Worm (Caenorhabditis elegans) whole organism, L1 larva: ENCODE results near the gene ogt-1.

Experiments used
- aha-1 ChIP-seq: fragments of 150-350 bp; optimal IDR thresholded peaks from 2 replicates; lab custom pipeline; 2014; ENCODE audit warnings: missing biosample characterization, missing genetic modification characterization
- aly-2 ChIP-seq: fragments of 150-350 bp; optimal IDR thresholded peaks from 2 replicates; lab custom pipeline; 2014; ENCODE audit warnings: missing biosample characterization, missing genetic modification characterization
- ama-1 ChIP-seq: fragments of 150-350 bp; optimal IDR thresholded peaks from 2 replicates; lab custom pipeline; 2014
- ceh-63 ChIP-seq: fragments of 200-800 bp; sonication (Bioruptor generic); optimal IDR thresholded peaks from 2 replicates; lab custom pipeline; 2018; ENCODE audit warnings: mild to moderate bottlenecking, missing genetic modification characterization, missing compliant biosample characterization
- ceh-8 ChIP-seq: fragments of 200-800 bp; sonication (Bioruptor generic); optimal IDR thresholded peaks from 2 replicates; lab custom pipeline; 2018; ENCODE audit warnings: mild to moderate bottlenecking, missing genetic modification characterization, moderate library complexity, missing compliant biosample characterization
- ceh-82 ChIP-seq, 3 experiments: fragments of 150-350 bp in 1 of 3; sonication (generic microtip) in 2 of 3; optimal IDR thresholded peaks; 2 replicates each; lab custom pipeline; 2014 to 2017; ENCODE audit warnings: missing biosample characterization in 3 of 3, missing genetic modification characterization in 3 of 3
- ceh-88 ChIP-seq: fragments of 200-800 bp; sonication (Bioruptor generic); IDR thresholded peaks from 2 replicates; pipeline ENCODE4 v1.3.6; 2022; ENCODE audit warnings: missing genetic modification characterization, missing compliant biosample characterization
- ces-1 ChIP-seq: fragments of 150-350 bp; optimal IDR thresholded peaks from 2 replicates; lab custom pipeline; 2014; ENCODE audit warnings: missing biosample characterization, missing genetic modification reagents, missing genetic modification characterization
- dpl-1 ChIP-seq, 3 experiments: fragments of 150-350 bp in 2 of 3; sonication (generic microtip) in 1 of 3; optimal IDR thresholded peaks; 2 replicates each; lab custom pipeline; 2014 to 2017; ENCODE audit warnings: missing biosample characterization in 3 of 3, missing genetic modification characterization in 3 of 3, missing genetic modification reagents in 3 of 3
- dsc-1 ChIP-seq: sonication (generic microtip); optimal IDR thresholded peaks from 2 replicates; lab custom pipeline; 2016; ENCODE audit warnings: mild to moderate bottlenecking, missing genetic modification characterization, missing compliant biosample characterization
- efl-1 ChIP-seq, 4 experiments: fragments of 150-350 bp; optimal IDR thresholded peaks in 3 of 4; peaks in 1 of 4; 1 replicate in 1 of 4; 2 replicates in 3 of 4; lab custom pipeline; 2014; ENCODE audit warnings: missing biosample characterization in 2 of 4, missing genetic modification characterization in 2 of 4, missing genetic modification reagents in 2 of 4
- efl-3 ChIP-seq: fragments of 200-800 bp; sonication (Bioruptor generic); optimal IDR thresholded peaks from 2 replicates; lab custom pipeline; 2018; ENCODE audit warnings: mild to moderate bottlenecking, missing genetic modification characterization, missing compliant biosample characterization
- egl-27 ChIP-seq, 2 experiments: fragments of 150-350 bp in 1 of 2; sonication (generic microtip); optimal IDR thresholded peaks; 3 replicates each; lab custom pipeline; 2017 to 2018; ENCODE audit warnings: missing biosample characterization in 2 of 2, missing genetic modification characterization in 2 of 2, missing genetic modification reagents in 2 of 2
- elt-2 ChIP-seq: sonication (generic microtip); optimal IDR thresholded peaks from 2 replicates; lab custom pipeline; 2016; ENCODE audit warnings: missing genetic modification characterization, mild to moderate bottlenecking, inconsistent platforms, missing compliant biosample characterization, missing genetic modification reagents
- elt-3 ChIP-seq, 6 experiments: fragments of 150-350 bp in 1 of 6; sonication (generic microtip); optimal IDR thresholded peaks; 2 replicates each; lab custom pipeline; 2017 to 2018; ENCODE audit warnings: missing biosample characterization in 6 of 6, missing genetic modification characterization in 6 of 6, inconsistent platforms in 1 of 6
- ets-5 ChIP-seq: fragments of 200-800 bp; sonication (Bioruptor generic); IDR thresholded peaks from 2 replicates; pipeline ENCODE4 v1.3.6; 2022; ENCODE audit warnings: missing genetic modification characterization, missing compliant biosample characterization
- fkh-8 ChIP-seq: sonication (generic microtip); optimal IDR thresholded peaks from 2 replicates; lab custom pipeline; 2016; ENCODE audit warnings: mild to moderate bottlenecking, missing genetic modification characterization, missing compliant biosample characterization
- hlh-17 ChIP-seq: fragments of 200-800 bp; sonication (Bioruptor generic); optimal IDR thresholded peaks from 2 replicates; lab custom pipeline; 2018; ENCODE audit warnings: missing genetic modification characterization, mild to moderate bottlenecking, missing compliant biosample characterization, moderate library complexity, borderline replicate concordance
- hlh-4 ChIP-seq: sonication (generic microtip); optimal IDR thresholded peaks from 2 replicates; lab custom pipeline; 2016; ENCODE audit warnings: mild to moderate bottlenecking, missing genetic modification characterization, missing compliant biosample characterization
- hpl-2 ChIP-seq: fragments of 150-350 bp; optimal IDR thresholded peaks from 2 replicates; lab custom pipeline; 2014; ENCODE audit warnings: missing biosample characterization, missing genetic modification reagents, missing genetic modification characterization
- irx-1 ChIP-seq: sonication (generic microtip); optimal IDR thresholded peaks from 2 replicates; lab custom pipeline; 2016; ENCODE audit warnings: missing genetic modification characterization, missing compliant biosample characterization
- isw-1 ChIP-seq: fragments of 200-800 bp; sonication (Bioruptor generic); IDR thresholded peaks from 2 replicates; pipeline ENCODE4 v1.3.6; 2022; ENCODE audit warnings: missing genetic modification characterization, missing compliant biosample characterization
- lin-15B ChIP-seq: fragments of 150-350 bp; sonication (generic microtip); optimal IDR thresholded peaks from 3 replicates; lab custom pipeline; 2014; ENCODE audit warnings: missing biosample characterization, missing genetic modification characterization
- lin-35 ChIP-seq, 2 experiments: fragments of 150-350 bp; optimal IDR thresholded peaks; 2 replicates each; lab custom pipeline; 2014; ENCODE audit warnings: missing biosample characterization in 2 of 2, missing genetic modification characterization in 2 of 2, missing genetic modification reagents in 2 of 2
- lin-39 ChIP-seq: fragments of 150-350 bp; optimal IDR thresholded peaks from 2 replicates; lab custom pipeline; 2014; ENCODE audit warnings: missing biosample characterization, missing genetic modification reagents, missing genetic modification characterization
- mdl-1 ChIP-seq, 2 experiments: fragments of 150-350 bp; optimal IDR thresholded peaks; 2 replicates each; lab custom pipeline; 2014 to 2017; ENCODE audit warnings: missing biosample characterization in 2 of 2, missing genetic modification characterization in 2 of 2, inconsistent platforms in 1 of 2
- nhr-12 ChIP-seq: sonication (generic microtip); optimal IDR thresholded peaks from 2 replicates; lab custom pipeline; 2017; ENCODE audit warnings: missing biosample characterization, missing genetic modification characterization
- nhr-20 ChIP-seq: sonication (generic microtip); optimal IDR thresholded peaks from 2 replicates; lab custom pipeline; 2016; ENCODE audit warnings: mild to moderate bottlenecking, missing genetic modification characterization, missing compliant biosample characterization
- nhr-77 ChIP-seq: fragments of 150-350 bp; optimal IDR thresholded peaks from 2 replicates; lab custom pipeline; 2014; ENCODE audit warnings: missing biosample characterization, missing genetic modification characterization
- nhr-84 ChIP-seq: sonication (generic microtip); optimal IDR thresholded peaks from 2 replicates; lab custom pipeline; 2017; ENCODE audit warnings: missing biosample characterization, missing genetic modification characterization
- nhr-90 ChIP-seq: sonication (generic microtip); optimal IDR thresholded peaks from 2 replicates; lab custom pipeline; 2016; ENCODE audit warnings: mild to moderate bottlenecking, missing genetic modification characterization, missing compliant biosample characterization; ENCODE audit not compliant: poor library complexity
- pag-3 ChIP-seq: sonication (generic microtip); optimal IDR thresholded peaks from 2 replicates; lab custom pipeline; 2017; ENCODE audit warnings: missing genetic modification characterization, mild to moderate bottlenecking, missing compliant biosample characterization, antibody characterized with exemption, borderline replicate concordance; ENCODE audit not compliant: insufficient read depth
- snu-23 ChIP-seq: sonication (generic microtip); optimal IDR thresholded peaks from 2 replicates; lab custom pipeline; 2016; ENCODE audit warnings: missing genetic modification characterization, missing compliant biosample characterization
- swsn-7 ChIP-seq: sonication (generic microtip); optimal IDR thresholded peaks from 2 replicates; lab custom pipeline; 2016; ENCODE audit warnings: missing genetic modification characterization, missing compliant biosample characterization
- tbx-2 ChIP-seq: sonication (generic microtip); optimal IDR thresholded peaks from 2 replicates; lab custom pipeline; 2016; ENCODE audit warnings: missing genetic modification characterization, missing compliant biosample characterization
- tlp-1 ChIP-seq: fragments of 150-350 bp; optimal IDR thresholded peaks from 2 replicates; lab custom pipeline; 2014; ENCODE audit warnings: missing biosample characterization, missing genetic modification characterization
- unc-30 ChIP-seq: sonication (generic microtip); optimal IDR thresholded peaks from 2 replicates; lab custom pipeline; 2017; ENCODE audit warnings: missing biosample characterization, missing genetic modification characterization
- vab-15 ChIP-seq: sonication (generic microtip); optimal IDR thresholded peaks from 2 replicates; lab custom pipeline; 2017; ENCODE audit warnings: missing genotype, mild to moderate bottlenecking, missing genetic modification characterization, missing compliant biosample characterization
- zip-4 ChIP-seq: fragments of 200-800 bp; sonication (Bioruptor generic); optimal IDR thresholded peaks from 2 replicates; lab custom pipeline; 2018; ENCODE audit warnings: mild to moderate bottlenecking, missing genetic modification characterization, moderate library complexity, missing compliant biosample characterization
- ztf-4 ChIP-seq: fragments of 150-350 bp; optimal IDR thresholded peaks from 2 replicates; lab custom pipeline; 2014; ENCODE audit warnings: missing biosample characterization, missing genetic modification characterization

The ogt-1 gene

DNA sequence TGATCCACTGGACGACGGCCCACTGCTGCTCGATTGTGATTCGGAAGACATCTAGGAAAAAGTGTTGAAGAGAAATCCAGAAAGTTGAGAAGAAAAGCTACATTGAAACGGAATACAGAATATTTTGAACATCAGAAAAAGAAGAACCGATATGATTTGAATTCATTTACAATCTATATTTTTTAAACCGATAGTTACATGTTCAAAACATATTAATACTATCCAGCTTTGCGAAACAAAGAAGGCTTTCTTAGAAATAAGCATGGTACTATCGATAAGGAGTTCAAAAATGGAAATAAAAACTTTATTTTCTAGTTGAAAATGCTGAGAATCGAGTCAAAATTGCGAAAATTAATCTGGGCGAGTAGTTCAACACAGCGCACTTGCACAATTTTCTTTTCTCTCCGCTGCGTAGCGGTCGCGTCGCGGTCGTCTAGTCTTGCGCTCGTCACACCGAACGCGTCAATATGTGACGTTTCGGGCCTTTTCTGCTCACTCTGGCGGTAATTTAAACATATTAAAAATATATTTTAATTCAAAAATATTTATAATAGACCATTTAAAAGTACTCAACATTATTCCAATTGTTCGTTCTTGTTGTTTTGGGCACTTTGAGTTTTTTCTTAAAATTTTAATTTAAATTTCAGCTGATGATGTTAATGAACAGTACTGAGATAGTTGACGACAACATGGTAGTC is 8.6 kb upstream of the ogt-1 start, which contains the start of the genes syf-2 and K04G7.1 (continued):
- TF ChIP-seq ama-1 (lab: Kevin White, UChicago) (peak; percentile 56), zip-4 (GFP tag; lab: Kevin White, UChicago) (peak; percentile 60), dsc-1 (tag; lab: Kevin White, UChicago) (peak; percentile 80), nhr-77 (tag; lab: Kevin White, UChicago) (peak; percentile 89), nhr-20 (tag; lab: Kevin White, UChicago) (peak; percentile 90), lin-35 (GFP tag; optimal IDR thresholded peaks at IDR 0.05; lab: Kevin White, UChicago) (peak; percentile 93 to 96)

DNA sequence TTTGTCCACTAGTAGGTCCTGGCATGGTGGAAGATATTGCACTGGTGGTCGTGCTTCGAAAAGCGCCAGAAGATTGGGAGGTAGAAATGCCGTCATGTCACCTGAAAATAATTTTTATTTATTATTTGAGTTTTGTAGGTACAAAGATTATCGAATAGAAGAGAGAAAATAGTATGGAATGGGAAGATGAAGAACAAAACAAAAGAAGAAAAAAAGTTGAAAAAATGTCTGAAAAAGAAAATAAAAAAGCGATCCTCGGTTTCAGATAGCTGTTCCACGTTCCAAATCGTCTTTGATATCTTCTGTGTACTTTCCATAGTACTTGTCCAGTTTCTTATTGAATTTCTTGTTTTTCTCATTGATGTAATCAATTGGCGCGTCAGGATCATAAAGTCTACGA is 7.5 kb upstream of the ogt-1 start, which contains the start of gene rnp-7:
Gene rnp-7 (minus strand): TSS at position 101 of the 400 bp plus-strand sequence.
- TF ChIP-seq isw-1 (no peak), efl-1 (optimal IDR thresholded peaks at IDR 0.05; lab: Kevin White, UChicago) (no peak), efl-1 (GFP tag; optimal IDR thresholded peaks at IDR 0.05 in 1 of 2; lab: Kevin White, UChicago) (peak in 1 of 2 experiments; percentile 59)

DNA sequence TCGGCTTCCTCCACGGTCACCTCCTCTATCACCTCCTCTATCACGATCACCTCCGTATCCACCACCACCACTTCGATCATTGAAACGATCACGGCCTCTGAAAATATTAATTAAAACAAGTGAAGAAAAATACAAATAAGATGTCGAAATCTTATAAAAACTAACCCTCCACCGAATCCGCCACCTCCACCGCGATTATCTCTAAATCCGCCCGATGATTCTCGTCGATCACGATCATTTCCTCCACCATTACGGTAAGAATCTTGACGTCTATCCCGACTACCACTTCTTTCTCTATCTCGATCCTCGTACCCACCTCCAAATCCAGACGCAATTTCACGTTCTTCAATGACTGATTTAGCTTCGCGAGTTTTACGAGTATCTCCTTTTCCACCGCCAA is 5.6 kb upstream of the ogt-1 start:
- TF ChIP-seq pag-3 (tag; lab: Kevin White, UChicago) (no peak), lin-35 (GFP tag; optimal IDR thresholded peaks at IDR 0.05; lab: Kevin White, UChicago) (no peak), vab-15 (tag; lab: Kevin White, UChicago) (no peak), nhr-84 (no peak), ceh-8 (GFP tag; lab: Kevin White, UChicago) (no peak), unc-30 (tag; lab: Kevin White, UChicago) (no peak), ceh-63 (GFP tag; lab: Kevin White, UChicago) (no peak), tbx-2 (tag; lab: Kevin White, UChicago) (no peak), swsn-7 (tag; lab: Kevin White, UChicago) (no peak), aly-2 (no peak)

DNA sequence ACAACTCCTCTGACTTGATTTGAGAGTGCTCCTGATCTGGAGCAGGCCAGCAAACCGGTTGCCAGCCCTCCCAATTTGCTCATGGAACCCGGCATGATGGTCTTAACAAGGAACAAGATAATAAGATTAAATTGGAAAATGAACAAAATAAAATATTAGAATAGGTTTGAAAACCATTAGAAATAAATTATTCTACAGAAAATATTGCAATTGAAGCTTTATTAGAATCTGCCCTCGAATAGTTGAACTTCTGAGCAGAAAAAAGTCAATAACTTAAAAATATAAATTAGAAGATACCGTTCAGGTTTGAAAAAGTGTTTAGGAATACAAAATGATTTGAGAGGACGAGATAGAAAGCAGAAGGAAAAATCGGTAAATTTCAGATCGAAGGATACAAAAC is 5.1 kb upstream of the ogt-1 start, which contains the start of gene nuo-4:
Gene nuo-4 (minus strand): TSS at position 101 of the 400 bp plus-strand sequence.
- TF ChIP-seq dpl-1 (GFP tag; optimal IDR thresholded peaks at IDR 0.05; lab: Kevin White, UChicago) (no peak), hpl-2 (GFP tag; lab: Kevin White, UChicago) (no peak), ces-1 (GFP tag; lab: Kevin White, UChicago) (no peak), ztf-4 (tag; lab: Kevin White, UChicago) (no peak), fkh-8 (tag; lab: Kevin White, UChicago) (no peak), ceh-82 (tag; optimal IDR thresholded peaks at IDR 0.05; lab: Kevin White, UChicago) (no peak), lin-15B (tag; lab: Kevin White, UChicago) (no peak), elt-2 (no peak), aly-2 (no peak), vab-15 (tag; lab: Kevin White, UChicago) (no peak)

DNA sequence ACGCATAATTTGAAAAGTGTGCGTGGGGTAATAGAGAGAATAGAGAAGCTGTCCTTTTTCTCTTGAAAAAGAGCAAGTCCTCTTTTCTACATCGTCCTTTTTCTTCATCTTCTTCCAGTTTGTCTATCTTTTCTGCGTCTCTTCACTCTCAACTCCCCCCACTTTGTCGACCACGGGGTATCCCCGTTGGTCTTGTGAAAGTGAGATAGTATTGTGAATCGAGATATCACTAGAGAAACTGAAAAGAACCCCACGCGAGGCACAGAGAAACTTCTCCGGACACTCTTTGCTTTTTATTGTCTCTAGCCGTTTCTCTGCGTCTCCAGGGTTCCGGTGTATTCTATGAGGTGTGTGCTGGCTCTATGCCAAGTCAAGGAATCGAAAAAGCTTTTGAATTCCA is 2.0 kb upstream of the ogt-1 start:
- TF ChIP-seq snu-23 (GFP tag; lab: Kevin White, UChicago) (peak; percentile 97), pag-3 (tag; lab: Kevin White, UChicago) (no peak), aha-1 (peak; percentile 34), nhr-90 (peak; percentile 86), ceh-88 (GFP tag; lab: Robert Waterston, UW) (peak; percentile 68), tlp-1 (tag; lab: Kevin White, UChicago) (no peak), nhr-12 (tag; lab: Kevin White, UChicago) (no peak), elt-3 (tag; optimal IDR thresholded peaks at IDR 0.05; lab: Kevin White, UChicago) (peak in 3 of 6 experiments; percentile 16 to 85 (median 49)), zip-4 (GFP tag; lab: Kevin White, UChicago) (peak; percentile 49), irx-1 (tag; lab: Kevin White, UChicago) (peak; percentile 86), nhr-77 (tag; lab: Kevin White, UChicago) (peak; percentile 86), ceh-63 (GFP tag; lab: Kevin White, UChicago) (no peak), lin-15B (tag; lab: Kevin White, UChicago) (peak; percentile 66), efl-3 (GFP tag; lab: Kevin White, UChicago) (no peak), hlh-17 (GFP tag; lab: Kevin White, UChicago) (no peak), mdl-1 (tag; optimal IDR thresholded peaks at IDR 0.05; lab: Kevin White, UChicago) (peak; percentile 91 to 99), vab-15 (tag; lab: Kevin White, UChicago) (no peak), tbx-2 (tag; lab: Kevin White, UChicago) (peak; percentile 96), ceh-8 (GFP tag; lab: Kevin White, UChicago) (peak; percentile 82), swsn-7 (tag; lab: Kevin White, UChicago) (peak; percentile 94), ets-5 (GFP tag; lab: Robert Waterston, UW) (no peak), hlh-4 (tag; lab: Kevin White, UChicago) (no peak), ces-1 (GFP tag; lab: Kevin White, UChicago) (no peak), lin-39 (tag; lab: Kevin White, UChicago) (peak; percentile 72), egl-27 (tag; optimal IDR thresholded peaks at IDR 0.05; lab: Kevin White, UChicago) (peak; percentile 100)
